Worm (Caenorhabditis elegans) whole organism, L4 larva: ENCODE data around the gene B0272.4.

Experiments used
- dpl-1 ChIP-seq: fragments of 150-350 bp; optimal IDR thresholded peaks from 2 replicates; lab custom pipeline; 2014; ENCODE audit warnings: missing biosample characterization, missing genetic modification reagents, missing genetic modification characterization
- mxl-2 ChIP-seq: fragments of 200-800 bp; sonication (Bioruptor generic); conservative IDR thresholded peaks from 2 replicates; pipeline ENCODE4 v1.3.6; 2022; ENCODE audit warnings: missing genetic modification reagents, missing genetic modification characterization, missing compliant biosample characterization
- nhr-10 ChIP-seq: fragments of 150-350 bp; optimal IDR thresholded peaks from 2 replicates; lab custom pipeline; 2014; ENCODE audit warnings: missing biosample characterization, missing genetic modification characterization
- nhr-237 ChIP-seq: sonication (generic microtip); optimal IDR thresholded peaks from 2 replicates; lab custom pipeline; 2017; ENCODE audit warnings: missing biosample characterization, missing genetic modification characterization
- nhr-25 ChIP-seq: sonication (generic microtip); optimal IDR thresholded peaks from 2 replicates; lab custom pipeline; 2017; ENCODE audit warnings: missing genetic modification characterization, mild to moderate bottlenecking, missing compliant biosample characterization, antibody characterized with exemption, moderate library complexity, borderline replicate concordance; ENCODE audit not compliant: insufficient read depth
- nhr-41 ChIP-seq: fragments of 200-800 bp; sonication (Bioruptor generic); IDR thresholded peaks from 2 replicates; pipeline ENCODE4 v1.3.6; 2022; ENCODE audit warnings: missing genetic modification reagents, missing genetic modification characterization, missing compliant biosample characterization

- TF ChIP-seq nhr-25 (tag; lab: Kevin White, UChicago) (no peak), nhr-41 (GFP tag; lab: Robert Waterston, UW) (no peak), mxl-2 (no peak), nhr-10 (tag; lab: Kevin White, UChicago) (no peak), nhr-237 (no peak), dpl-1 (GFP tag; lab: Kevin White, UChicago) (no peak)
These were observed 10.9 kb upstream of the B0272.4 start for ce11 chrX:9417326-9417725.
